Worm (Caenorhabditis elegans) whole organism, young adult: ENCODE measurements around the gene hnd-1.
A peak's percentile ranks its signal among the peaks of the same experiment; 100 is the strongest.

ENCODE experiments used
- B0035.1 ChIP-seq: sonication (generic microtip); optimal IDR thresholded peaks from 2 replicates; lab custom pipeline; 2016; ENCODE audit warnings: missing genetic modification characterization, mild to moderate bottlenecking, missing compliant biosample characterization, missing genotype, missing genetic modification reagents
- F52B5.7 ChIP-seq: sonication (generic microtip); optimal IDR thresholded peaks from 2 replicates; lab custom pipeline; 2016; ENCODE audit warnings: mild to moderate bottlenecking, missing genetic modification characterization, missing compliant biosample characterization
- aptf-3 ChIP-seq: fragments of 200-800 bp; sonication (Bioruptor generic); IDR thresholded peaks from 2 replicates; pipeline ENCODE4 v1.3.6; 2022; ENCODE audit warnings: missing genetic modification characterization, missing compliant biosample characterization
- gei-17 ChIP-seq: fragments of 200-800 bp; sonication (Bioruptor generic); optimal IDR thresholded peaks from 2 replicates; lab custom pipeline; 2018; ENCODE audit warnings: mild to moderate bottlenecking, missing genetic modification characterization, missing compliant biosample characterization
- nhr-80 ChIP-seq: sonication (generic microtip); optimal IDR thresholded peaks from 2 replicates; lab custom pipeline; 2016; ENCODE audit warnings: missing genetic modification characterization, missing compliant biosample characterization
- sea-2 ChIP-seq: fragments of 200-800 bp; sonication (Bioruptor generic); IDR thresholded peaks from 2 replicates; pipeline ENCODE4 v1.3.6; 2022; ENCODE audit warnings: missing genetic modification characterization, missing compliant biosample characterization
- somi-1 ChIP-seq: fragments of 200-800 bp; sonication (Bioruptor generic); optimal IDR thresholded peaks from 2 replicates; lab custom pipeline; 2018; ENCODE audit warnings: mild to moderate bottlenecking, missing genetic modification characterization, missing compliant biosample characterization

Gene hnd-1

ce11 chrX:11732752-11733151 is 48.4 kb downstream of the hnd-1 start (continued):
- TF ChIP-seq sea-2 (no peak), B0035.1 (tag; lab: Kevin White, UChicago) (no peak)
- TF ChIP-seq, all 124 proteins: peak for 0

- TF ChIP-seq nhr-80 (tag; lab: Kevin White, UChicago) (peak; percentile 4), aptf-3 (GFP tag; lab: Robert Waterston, UW) (no peak), F52B5.7 (no peak), gei-17 (GFP tag; lab: Kevin White, UChicago) (no peak), somi-1 (GFP tag; lab: Kevin White, UChicago) (no peak)
Observed at ce11 chrX:11734110-11734509, 49.7 kb downstream of the hnd-1 start.
